Fruit fly (Drosophila melanogaster): Measurements from ENCODE around the gene Ssl2.

Ssl2 gene

DNA sequence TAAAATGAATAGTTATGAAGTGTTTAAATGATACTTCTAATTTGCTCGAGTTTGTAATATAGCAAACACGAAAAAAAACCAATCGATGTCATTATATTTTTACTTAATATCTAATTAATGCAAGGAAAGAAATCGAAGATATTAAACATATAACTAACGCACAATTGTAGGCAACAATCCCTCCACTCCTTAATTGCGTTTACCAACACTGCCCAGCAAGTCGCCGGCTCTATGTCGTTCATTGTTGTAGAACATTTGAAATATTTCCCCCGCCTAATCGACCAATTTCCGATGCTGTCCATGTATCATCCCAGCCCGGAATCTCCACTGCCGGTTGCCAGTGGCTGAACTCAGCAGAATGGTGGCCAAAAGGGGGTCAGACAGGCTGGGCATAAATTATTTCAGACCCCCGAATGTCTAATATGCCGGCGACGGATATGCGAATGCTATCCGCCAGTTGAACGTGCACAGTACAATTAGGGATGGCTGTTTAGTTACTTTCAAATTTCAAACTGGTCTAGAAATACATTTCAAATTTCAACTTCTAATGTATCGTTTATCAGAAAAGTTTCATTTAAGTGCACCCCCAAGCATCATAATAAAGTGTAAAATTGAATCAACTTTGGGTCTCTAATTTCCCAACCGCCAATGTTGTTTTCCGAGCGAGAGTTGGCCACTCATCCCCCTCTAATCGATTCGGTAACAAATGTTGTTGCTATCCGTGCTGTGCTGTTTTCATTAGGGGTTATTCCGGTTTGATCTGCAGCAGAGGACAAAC is 36.2 kb upstream of the Ssl2 start:
- no peak for TF ChIP-seq Dfd (GFP tag; optimal IDR thresholded peaks at IDR 0.05)
- TF ChIP-seq Vsx2 (GFP tag; optimal IDR thresholded peaks at IDR 0.05; ENCODE audit: partially characterized antibody): no peak
- peak; percentile 32 for TF ChIP-seq Sp1 (GFP tag; optimal IDR thresholded peaks at IDR 0.05)
- TF ChIP-seq Myc (optimal IDR thresholded peaks at IDR 0.05): no peak
- no peak for TF ChIP-seq dl (GFP tag; optimal IDR thresholded peaks at IDR 0.05; ENCODE audit: insufficient read depth in 1 of 2, partially characterized antibody in 2 of 2)
- TF ChIP-seq CrebA (GFP tag; optimal IDR thresholded peaks at IDR 0.05; ENCODE audit: borderline replicate concordance): no peak
- no peak for TF ChIP-seq sv (GFP tag; optimal IDR thresholded peaks at IDR 0.05)
- TF ChIP-seq pan (optimal IDR thresholded peaks at IDR 0.05): no peak
- TF ChIP-seq HLH106 (tag; optimal IDR thresholded peaks at IDR 0.05): peak; percentile 54
- TF ChIP-seq Rel (GFP tag; optimal IDR thresholded peaks at IDR 0.05): peak; percentile 4
- TF ChIP-seq Rel (tag; optimal IDR thresholded peaks at IDR 0.05): no peak
- TF ChIP-seq jim (GFP tag; optimal IDR thresholded peaks at IDR 0.05): no peak
- no peak for TF ChIP-seq tai (GFP tag; optimal IDR thresholded peaks at IDR 0.05)
- TF ChIP-seq sage (GFP tag; optimal IDR thresholded peaks at IDR 0.05): no peak
- peak; percentile 1 for TF ChIP-seq br (GFP tag; optimal IDR thresholded peaks at IDR 0.05)
- peak in 1 of 2 experiments; percentile 63 for TF ChIP-seq foxo (GFP tag; optimal IDR thresholded peaks at IDR 0.05)
- TF ChIP-seq N (GFP tag; optimal IDR thresholded peaks at IDR 0.05): no peak
- no peak for TF ChIP-seq lola (GFP tag; optimal IDR thresholded peaks at IDR 0.05)
- no peak for TF ChIP-seq dmrt93B (GFP tag; optimal IDR thresholded peaks at IDR 0.05)
- no peak for TF ChIP-seq psq (GFP tag; optimal IDR thresholded peaks at IDR 0.05)
- no peak for TF ChIP-seq GATAd (GFP tag; optimal IDR thresholded peaks at IDR 0.05)
- TF ChIP-seq OdsH (GFP tag; optimal IDR thresholded peaks at IDR 0.05): peak; percentile 30
- no peak for TF ChIP-seq brk (GFP tag; optimal IDR thresholded peaks at IDR 0.05)
- no peak for TF ChIP-seq usp (GFP tag; optimal IDR thresholded peaks at IDR 0.05)
- no peak for TF ChIP-seq CG32264 (GFP tag; optimal IDR thresholded peaks at IDR 0.05)
- TF ChIP-seq woc (GFP tag; optimal IDR thresholded peaks at IDR 0.05): peak; percentile 25
- TF ChIP-seq h (GFP tag; optimal IDR thresholded peaks at IDR 0.05): peak; percentile 55
- TF ChIP-seq ey (GFP tag; optimal IDR thresholded peaks at IDR 0.05): peak; percentile 68
- TF ChIP-seq fru (GFP tag; optimal IDR thresholded peaks at IDR 0.05): peak; percentile 42
- TF ChIP-seq Dif (GFP tag; optimal IDR thresholded peaks at IDR 0.05; ENCODE audit: partially characterized antibody): no peak
- TF ChIP-seq rgr (GFP tag; optimal IDR thresholded peaks at IDR 0.05): peak; percentile 20
- TF ChIP-seq Mio (GFP tag; optimal IDR thresholded peaks at IDR 0.05): no peak
- peak; percentile 14 for TF ChIP-seq Hnf4 (GFP tag; optimal IDR thresholded peaks at IDR 0.05)
- TF ChIP-seq Hr78 (GFP tag; optimal IDR thresholded peaks at IDR 0.05): no peak
- no peak for TF ChIP-seq dsf (GFP tag; optimal IDR thresholded peaks at IDR 0.05; ENCODE audit: borderline replicate concordance)

DNA sequence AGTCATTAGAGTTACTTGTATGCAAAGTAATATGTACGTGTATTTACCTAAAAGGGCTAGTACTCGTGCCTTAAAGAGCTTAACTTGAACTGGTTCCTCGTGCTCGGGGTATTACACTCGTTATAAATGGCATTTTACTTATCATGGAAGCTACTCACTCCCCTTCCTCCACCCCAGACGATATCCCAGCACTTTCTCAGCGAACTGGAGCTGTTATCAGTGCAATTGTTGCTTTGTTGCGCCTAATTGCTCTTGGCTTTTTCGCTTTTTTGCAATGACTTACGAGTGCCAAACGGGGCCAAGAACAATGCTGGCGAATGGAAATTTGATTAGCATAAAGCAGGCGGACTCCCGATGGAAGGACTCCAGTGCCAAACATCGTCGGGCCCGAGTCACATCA is 34.6 kb upstream of the Ssl2 start:
- TF ChIP-seq GATAd (GFP tag; optimal IDR thresholded peaks at IDR 0.05) (no peak), CG32264 (GFP tag; optimal IDR thresholded peaks at IDR 0.05) (no peak), h (GFP tag; optimal IDR thresholded peaks at IDR 0.05) (peak; percentile 34), Sp1 (GFP tag; optimal IDR thresholded peaks at IDR 0.05) (peak; percentile 9), fru (GFP tag; optimal IDR thresholded peaks at IDR 0.05) (peak; percentile 28), Rel (GFP tag; optimal IDR thresholded peaks at IDR 0.05) (no peak), Rel (tag; optimal IDR thresholded peaks at IDR 0.05) (peak; percentile 29), lola (GFP tag; optimal IDR thresholded peaks at IDR 0.05) (no peak)

DNA sequence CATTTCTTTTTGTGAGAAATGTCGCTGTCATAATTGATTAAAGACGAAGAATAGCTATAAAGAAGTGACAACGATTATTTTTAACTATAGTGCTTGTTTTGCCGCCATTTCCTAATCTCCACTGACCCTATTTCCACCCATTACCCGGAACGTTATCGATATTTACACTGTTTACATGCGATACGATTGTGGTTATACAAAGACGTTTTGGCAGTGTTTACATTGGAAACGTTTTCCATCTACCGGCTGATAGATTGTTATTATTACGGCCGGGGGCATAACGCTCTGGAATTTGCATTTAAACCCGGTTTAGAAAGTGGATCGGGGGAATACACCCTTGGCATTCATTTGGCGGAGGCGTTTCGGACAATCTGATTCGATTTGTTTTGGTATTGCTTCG is 33.8 kb upstream of the Ssl2 start:
- TF ChIP-seq tai (GFP tag; optimal IDR thresholded peaks at IDR 0.05) (no peak), Dfd (GFP tag; optimal IDR thresholded peaks at IDR 0.05) (no peak), N (GFP tag; optimal IDR thresholded peaks at IDR 0.05) (no peak), sv (GFP tag; optimal IDR thresholded peaks at IDR 0.05) (no peak), h (GFP tag; optimal IDR thresholded peaks at IDR 0.05) (no peak), HLH106 (tag; optimal IDR thresholded peaks at IDR 0.05) (no peak), OdsH (GFP tag; optimal IDR thresholded peaks at IDR 0.05) (no peak), Jra (GFP tag; optimal IDR thresholded peaks at IDR 0.05) (no peak), fru (GFP tag; optimal IDR thresholded peaks at IDR 0.05) (no peak), Mio (GFP tag; optimal IDR thresholded peaks at IDR 0.05) (no peak), dmrt93B (GFP tag; optimal IDR thresholded peaks at IDR 0.05) (no peak), psq (GFP tag; optimal IDR thresholded peaks at IDR 0.05) (no peak), pan (optimal IDR thresholded peaks at IDR 0.05) (no peak), ey (GFP tag; optimal IDR thresholded peaks at IDR 0.05) (no peak)
